Fruit fly (Drosophila melanogaster) whole organism, embryonic: ENCODE measurements around the gene Fer2LCH.

ENCODE experiments used
- Adf1 ChIP-seq: fragments of 200-800 bp; sonication (Bioruptor generic); IDR thresholded peaks from 2 replicates; pipeline ENCODE4 v1.3.6; 2022; ENCODE audit warnings: missing biosample characterization, missing genetic modification characterization
- Asciz ChIP-seq: fragments of 200-800 bp; sonication (Bioruptor generic); optimal IDR thresholded peaks from 2 replicates; lab custom pipeline; 2017; ENCODE audit warnings: missing biosample characterization, mild to moderate bottlenecking, missing genetic modification characterization, missing genetic modification reagents
- Blimp-1 ChIP-seq: fragments of 200-800 bp; sonication (Bioruptor generic); optimal IDR thresholded peaks from 3 replicates; lab custom pipeline; 2018; ENCODE audit warnings: missing biosample characterization, missing genetic modification characterization, mild to moderate bottlenecking, moderate library complexity, missing genetic modification reagents
- Bteb2 ChIP-seq: fragments of 200-800 bp; sonication (Bioruptor generic); optimal IDR thresholded peaks from 2 replicates; lab custom pipeline; 2016; ENCODE audit warnings: missing biosample characterization, missing genetic modification characterization
- C15 ChIP-seq: fragments of 200-800 bp; sonication (Bioruptor generic); IDR thresholded peaks from 3 replicates; pipeline ENCODE4 v1.3.6; 2022; ENCODE audit warnings: missing biosample characterization, missing genetic modification characterization
- CG10274 ChIP-seq: fragments of 200-800 bp; sonication (Bioruptor generic); optimal IDR thresholded peaks from 3 replicates; lab custom pipeline; 2017; ENCODE audit warnings: missing biosample characterization, mild to moderate bottlenecking, missing genetic modification characterization
- CG10431 ChIP-seq: fragments of 200-800 bp; sonication (Bioruptor generic); optimal IDR thresholded peaks from 3 replicates; lab custom pipeline; 2018; ENCODE audit warnings: missing biosample characterization, mild to moderate bottlenecking, missing genetic modification characterization
- CG11085 ChIP-seq: fragments of 200-800 bp; sonication (Bioruptor generic); IDR thresholded peaks from 2 replicates; pipeline ENCODE4 v1.3.6; 2022; ENCODE audit warnings: missing biosample characterization, missing genetic modification characterization
- CG11398 ChIP-seq: fragments of 200-800 bp; sonication (Bioruptor generic); optimal IDR thresholded peaks from 2 replicates; lab custom pipeline; 2016; ENCODE audit warnings: missing biosample characterization, missing genetic modification characterization
- CG12071 ChIP-seq: fragments of 200-800 bp; sonication (Bioruptor generic); optimal IDR thresholded peaks from 3 replicates; lab custom pipeline; 2018; ENCODE audit warnings: missing biosample characterization, mild to moderate bottlenecking, missing genetic modification characterization
- CG12391 ChIP-seq: fragments of 200-800 bp; sonication (Bioruptor generic); optimal IDR thresholded peaks from 3 replicates; lab custom pipeline; 2018; ENCODE audit warnings: missing biosample characterization, mild to moderate bottlenecking, missing genetic modification characterization, moderate library complexity
- CG12659 ChIP-seq: fragments of 200-800 bp; sonication (Bioruptor generic); optimal IDR thresholded peaks from 3 replicates; lab custom pipeline; 2017; ENCODE audit warnings: mild to moderate bottlenecking, missing biosample characterization, missing genetic modification reagents, missing genetic modification characterization
- CG12744 ChIP-seq: fragments of 200-800 bp; sonication (Bioruptor generic); optimal IDR thresholded peaks from 2 replicates; lab custom pipeline; 2016; ENCODE audit warnings: missing biosample characterization, missing genetic modification characterization
- CG12942 ChIP-seq: fragments of 200-800 bp; sonication (Bioruptor generic); optimal IDR thresholded peaks from 3 replicates; lab custom pipeline; 2016; ENCODE audit warnings: missing biosample characterization, missing genetic modification characterization
- CG13894 ChIP-seq: fragments of 200-800 bp; sonication (Bioruptor generic); optimal IDR thresholded peaks from 3 replicates; lab custom pipeline; 2018; ENCODE audit warnings: missing biosample characterization, mild to moderate bottlenecking, missing genetic modification characterization, moderate library complexity
- CG15011 ChIP-seq: fragments of 200-800 bp; sonication (Bioruptor generic); optimal IDR thresholded peaks from 3 replicates; lab custom pipeline; 2018; ENCODE audit warnings: missing biosample characterization, mild to moderate bottlenecking, missing genetic modification characterization
- CG16815 ChIP-seq: fragments of 200-800 bp; sonication (Bioruptor generic); optimal IDR thresholded peaks from 3 replicates; lab custom pipeline; 2017; ENCODE audit warnings: missing biosample characterization, mild to moderate bottlenecking, missing genetic modification characterization
- CG1832 ChIP-seq: fragments of 200-800 bp; sonication (Bioruptor generic); optimal IDR thresholded peaks from 2 replicates; lab custom pipeline; 2017; ENCODE audit warnings: missing biosample characterization, mild to moderate bottlenecking, missing genetic modification characterization, inconsistent platforms
- CG18619 ChIP-seq: fragments of 200-800 bp; sonication (Bioruptor generic); optimal IDR thresholded peaks from 3 replicates; lab custom pipeline; 2017; ENCODE audit warnings: missing biosample characterization, mild to moderate bottlenecking, missing genetic modification characterization
- CG2199 ChIP-seq: fragments of 200-800 bp; sonication (Bioruptor generic); IDR thresholded peaks from 3 replicates; pipeline ENCODE4 v1.3.6; 2022; ENCODE audit warnings: missing biosample characterization, missing genetic modification characterization
- CG3726 ChIP-seq: fragments of 200-800 bp; sonication (Bioruptor generic); IDR thresholded peaks from 3 replicates; pipeline ENCODE4, ENCODE4 v1.3.6; 2022; ENCODE audit warnings: missing biosample characterization, missing genetic modification characterization
- CG4282 ChIP-seq: fragments of 200-800 bp; sonication (Bioruptor generic); optimal IDR thresholded peaks from 2 replicates; lab custom pipeline; 2016; ENCODE audit warnings: missing biosample characterization, missing genetic modification characterization
- CG4360 ChIP-seq: fragments of 200-800 bp; sonication (Bioruptor generic); IDR thresholded peaks from 2 replicates; pipeline ENCODE4 v1.3.6; 2022; ENCODE audit warnings: missing biosample characterization, missing genetic modification characterization
- CG4424 ChIP-seq: fragments of 200-800 bp; sonication (Bioruptor generic); optimal IDR thresholded peaks from 3 replicates; lab custom pipeline; 2016; ENCODE audit warnings: missing biosample characterization, missing genetic modification characterization
- CG7745 ChIP-seq: fragments of 200-800 bp; sonication (Bioruptor generic); optimal IDR thresholded peaks from 2 replicates; lab custom pipeline; 2018; ENCODE audit warnings: missing biosample characterization, mild to moderate bottlenecking, missing genetic modification characterization, moderate library complexity
- CG7928 ChIP-seq: fragments of 200-800 bp; sonication (Bioruptor generic); optimal IDR thresholded peaks from 2 replicates; lab custom pipeline; 2017; ENCODE audit warnings: missing biosample characterization, mild to moderate bottlenecking, missing genetic modification characterization
- CG8281 ChIP-seq: fragments of 200-800 bp; sonication (Bioruptor generic); optimal IDR thresholded peaks from 2 replicates; lab custom pipeline; 2018; ENCODE audit warnings: missing biosample characterization, mild to moderate bottlenecking, missing genetic modification characterization, moderate library complexity
- CG9876 ChIP-seq: fragments of 200-800 bp; sonication (Bioruptor generic); optimal IDR thresholded peaks from 2 replicates; lab custom pipeline; 2016; ENCODE audit warnings: missing biosample characterization, missing genetic modification characterization
- Dip3 ChIP-seq: fragments of 200-800 bp; sonication (Bioruptor generic); optimal IDR thresholded peaks from 3 replicates; lab custom pipeline; 2016; ENCODE audit warnings: missing biosample characterization, missing genetic modification characterization
- ERR ChIP-seq: fragments of 200-800 bp; sonication (Bioruptor generic); optimal IDR thresholded peaks from 2 replicates; lab custom pipeline; 2016; ENCODE audit warnings: missing biosample characterization, missing genetic modification characterization
- HLH3B ChIP-seq: fragments of 200-800 bp; sonication (Bioruptor generic); IDR thresholded peaks from 2 replicates; pipeline ENCODE4 v1.3.6; 2022; ENCODE audit warnings: missing biosample characterization, missing genetic modification characterization
- Hmr ChIP-seq: fragments of 200-800 bp; sonication (Bioruptor generic); optimal IDR thresholded peaks from 3 replicates; lab custom pipeline; 2017; ENCODE audit warnings: mild to moderate bottlenecking, missing biosample characterization, missing genetic modification reagents, missing genetic modification characterization
- Hmx ChIP-seq: fragments of 200-800 bp; sonication (Bioruptor generic); optimal IDR thresholded peaks from 2 replicates; lab custom pipeline; 2016; ENCODE audit warnings: missing biosample characterization, missing genetic modification characterization
- br ChIP-seq: fragments of >200 bp; optimal IDR thresholded peaks from 2 replicates; lab custom pipeline; 2017
- crp ChIP-seq, 2 experiments: fragments of 200-800 bp; sonication (Bioruptor generic); optimal IDR thresholded peaks; 2 replicates in 1 of 2; 3 replicates in 1 of 2; lab custom pipeline; 2017; ENCODE audit warnings: missing biosample characterization in 2 of 2, missing genetic modification characterization in 2 of 2, mild to moderate bottlenecking in 1 of 2, moderate library complexity in 1 of 2
- dimm ChIP-seq: fragments of 200-800 bp; sonication (Bioruptor generic); IDR thresholded peaks from 2 replicates; pipeline ENCODE4 v1.3.6; 2022; ENCODE audit warnings: missing biosample characterization, missing genetic modification characterization
- fd64A ChIP-seq: fragments of 200-800 bp; sonication (Bioruptor generic); optimal IDR thresholded peaks from 3 replicates; lab custom pipeline; 2018; ENCODE audit warnings: missing biosample characterization, mild to moderate bottlenecking, missing genetic modification characterization
- gsb-n ChIP-seq: fragments of 200-800 bp; sonication (Bioruptor generic); optimal IDR thresholded peaks from 3 replicates; lab custom pipeline; 2018; ENCODE audit warnings: missing biosample characterization, mild to moderate bottlenecking, missing genetic modification characterization
- hbn ChIP-seq: fragments of 200-800 bp; sonication (Bioruptor generic); IDR thresholded peaks from 2 replicates; pipeline ENCODE4 v1.3.6; 2022; ENCODE audit warnings: missing biosample characterization, missing genetic modification characterization; ENCODE audit not compliant: partially characterized antibody
- lov ChIP-seq, 2 experiments: fragments of 200-800 bp in 1 of 2; fragments of >200 bp in 1 of 2; sonication (Bioruptor generic) in 1 of 2; IDR thresholded peaks in 1 of 2; optimal IDR thresholded peaks in 1 of 2; 2 replicates in 1 of 2; 3 replicates in 1 of 2; pipeline versions ENCODE4 v1.3.6 to Lab custom; 2017 to 2022; ENCODE audit warnings: missing biosample characterization in 1 of 2, missing genetic modification characterization in 1 of 2
- mirr ChIP-seq: fragments of 200-800 bp; sonication (Bioruptor generic); optimal IDR thresholded peaks from 3 replicates; lab custom pipeline; 2018; ENCODE audit warnings: missing biosample characterization, mild to moderate bottlenecking, missing genetic modification characterization
- p53 ChIP-seq: fragments of 200-800 bp; sonication (Bioruptor generic); optimal IDR thresholded peaks from 2 replicates; lab custom pipeline; 2016; ENCODE audit warnings: missing biosample characterization, missing genetic modification characterization
- pnt ChIP-seq: fragments of 200-800 bp; sonication (Bioruptor generic); optimal IDR thresholded peaks from 3 replicates; lab custom pipeline; 2016; ENCODE audit warnings: missing biosample characterization, missing genetic modification characterization
- rib ChIP-seq: fragments of 200-800 bp; sonication (Bioruptor generic); IDR thresholded peaks from 2 replicates; pipeline ENCODE4 v1.3.6; 2022; ENCODE audit warnings: missing biosample characterization, missing genetic modification characterization
- row ChIP-seq: fragments of 200-800 bp; sonication (Bioruptor generic); IDR thresholded peaks from 3 replicates; pipeline ENCODE4 v1.3.6; 2022; ENCODE audit warnings: missing biosample characterization, missing genetic modification characterization
- salm ChIP-seq: fragments of 200-800 bp; sonication (Bioruptor generic); optimal IDR thresholded peaks from 2 replicates; lab custom pipeline; 2018; ENCODE audit warnings: missing biosample characterization, mild to moderate bottlenecking, missing genetic modification characterization
- sens-2 ChIP-seq: fragments of 200-800 bp; sonication (Bioruptor generic); IDR thresholded peaks from 2 replicates; pipeline ENCODE4 v1.3.6; 2022; ENCODE audit warnings: missing biosample characterization, missing genetic modification characterization
- unc-4 ChIP-seq: fragments of 200-800 bp; sonication (Bioruptor generic); IDR thresholded peaks from 2 replicates; pipeline ENCODE4 v1.3.6; 2022; ENCODE audit warnings: missing biosample characterization, missing genetic modification characterization; ENCODE audit not compliant: partially characterized antibody
- yki ChIP-seq: fragments of >200 bp; optimal IDR thresholded peaks from 3 replicates; lab custom pipeline; 2018

Fer2LCH gene

dm6 chr3R:30388215-30388871 lies 739 bp downstream of the Fer2LCH start (continued):
- TF ChIP-seq Blimp-1 = peak; percentile 80
- peak; percentile 97 for TF ChIP-seq CG15011
- TF ChIP-seq CG12659 (GFP tag; lab: Kevin White, UChicago) = peak; percentile 99
- TF ChIP-seq C15 = 0 out of 3 replicates have a peak, but pooled peaks have one; percentile 66
- peak; percentile 98 for TF ChIP-seq CG16815 (GFP tag; lab: Kevin White, UChicago)
- peak; percentile 97 for TF ChIP-seq Bteb2 (GFP tag; lab: Kevin White, UChicago)
- TF ChIP-seq Asciz (GFP tag; lab: Kevin White, UChicago) = peak; percentile 88
- peak; percentile 84 for TF ChIP-seq CG11085 (GFP tag; lab: Robert Waterston, UW)
- peak; percentile 54; the same call in 2 of the 3 replicates for TF ChIP-seq CG2199 (GFP tag; lab: Robert Waterston, UW)
- peak; percentile 83 for TF ChIP-seq CG13894 (tag; lab: Kevin White, UChicago)
- no peak for TF ChIP-seq CG7745 (tag; lab: Kevin White, UChicago)
- TF ChIP-seq CG9876 = peak; percentile 95
- peak; percentile 97 for TF ChIP-seq Hmr (GFP tag; lab: Kevin White, UChicago)
- peak; percentile 94 for TF ChIP-seq CG12942 (GFP tag; lab: Kevin White, UChicago)
- no peak for TF ChIP-seq yki
- peak; percentile 95 for TF ChIP-seq CG10274 (GFP tag; lab: Kevin White, UChicago)
- no peak for TF ChIP-seq CG1832 (GFP tag; lab: Kevin White, UChicago)
- peak; percentile 95 for TF ChIP-seq Dip3 (GFP tag; lab: Kevin White, UChicago)
- TF ChIP-seq unc-4 (GFP tag; lab: Robert Waterston, UW) = no peak
- peak; percentile 95 for TF ChIP-seq Hmx
- peak; percentile 83 for TF ChIP-seq fd64A (GFP tag; lab: Kevin White, UChicago)
- peak; percentile 83 for TF ChIP-seq CG3726 (GFP tag; lab: Robert Waterston, UW)
- TF ChIP-seq CG12071 = peak; percentile 88
- TF ChIP-seq ERR (GFP tag; lab: Kevin White, UChicago) = peak; percentile 90
- TF ChIP-seq CG12391 (tag; lab: Kevin White, UChicago) = peak; percentile 96
- TF ChIP-seq salm (tag; lab: Kevin White, UChicago) = peak; percentile 67
- no peak for TF ChIP-seq br (lab: Kevin White, UChicago)
- peak; percentile 77; the same call in 1 of the 2 replicates for TF ChIP-seq sens-2 (GFP tag; lab: Robert Waterston, UW)
- peak; percentile 98 for TF ChIP-seq CG4424 (GFP tag; lab: Kevin White, UChicago)
- TF ChIP-seq lov (optimal IDR thresholded peaks at IDR 0.05; lab: Kevin White, UChicago) = no peak
- TF ChIP-seq lov (GFP tag; IDR thresholded peaks at IDR 0.05; lab: Robert Waterston, UW) = peak; percentile 86
- peak; percentile 26 to 77 for TF ChIP-seq crp (GFP tag; optimal IDR thresholded peaks at IDR 0.05; lab: Kevin White, UChicago)
- peak; percentile 73 for TF ChIP-seq rib
- TF ChIP-seq Adf1 (GFP tag; lab: Robert Waterston, UW) = peak; percentile 62; the same call in 1 of the 2 replicates
- TF ChIP-seq gsb-n (tag; lab: Kevin White, UChicago) = peak; percentile 80
- peak; percentile 89 for TF ChIP-seq CG10431
- TF ChIP-seq HLH3B (GFP tag; lab: Robert Waterston, UW) = peak; percentile 88
- TF ChIP-seq hbn = no peak
- TF ChIP-seq CG4360 = peak; percentile 93
- peak; percentile 99 for TF ChIP-seq CG18619 (GFP tag; lab: Kevin White, UChicago)
- peak; percentile 82 for TF ChIP-seq mirr (GFP tag; lab: Kevin White, UChicago)
- TF ChIP-seq CG12744 (GFP tag; lab: Kevin White, UChicago) = peak; percentile 93
- TF ChIP-seq p53 = peak; percentile 93
- peak; percentile 70 for TF ChIP-seq dimm
- TF ChIP-seq CG11398 (GFP tag; lab: Kevin White, UChicago) = peak; percentile 97
- peak; percentile 93 for TF ChIP-seq row (GFP tag; lab: Robert Waterston, UW)
- TF ChIP-seq CG8281 = peak; percentile 86
- peak; percentile 75 for TF ChIP-seq CG7928 (GFP tag; lab: Kevin White, UChicago)
- peak; percentile 88 for TF ChIP-seq CG4282 (GFP tag; lab: Kevin White, UChicago)
- TF ChIP-seq pnt = peak; percentile 98
